Fruit fly (Drosophila melanogaster): ENCODE measurements around the gene CG32987.

DNA sequence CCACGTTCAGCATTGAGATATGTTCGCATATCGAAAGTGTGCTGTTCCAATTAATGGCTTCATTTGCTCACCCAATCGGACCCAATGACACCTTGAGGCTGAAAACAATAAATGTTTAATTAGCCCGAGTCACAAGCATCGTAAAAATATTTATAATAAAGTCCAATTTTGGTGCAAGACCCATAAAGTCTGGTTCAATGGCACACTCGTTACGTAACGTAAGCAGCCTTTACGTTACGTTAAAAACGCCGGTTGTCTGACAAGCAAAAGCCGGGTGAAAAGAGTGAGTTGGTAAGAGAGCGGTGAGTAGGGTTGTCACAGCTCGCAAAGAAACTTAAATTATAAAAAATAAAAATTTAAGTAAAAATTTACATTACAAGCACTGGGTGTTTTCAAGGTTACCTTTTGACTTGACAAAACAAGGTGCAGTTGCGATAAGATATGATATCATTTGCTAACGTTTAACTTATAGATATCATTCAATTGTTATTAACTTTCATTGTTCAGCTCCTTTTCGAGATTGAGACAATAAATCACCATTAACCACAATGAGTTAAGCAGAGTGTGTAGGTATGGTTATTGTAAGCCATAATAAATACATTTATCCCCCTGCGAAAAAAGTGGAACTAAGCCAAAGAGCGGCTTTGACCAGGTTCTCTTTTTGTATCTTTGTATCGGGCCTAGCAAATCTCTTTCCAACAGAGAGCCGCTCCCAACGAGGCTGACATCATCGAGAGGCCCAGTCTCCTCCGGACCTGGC lies 34.5 kb downstream of the CG32987 start:
- TF ChIP-seq Dfd (GFP tag; optimal IDR thresholded peaks at IDR 0.05) (no peak), dl (GFP tag; optimal IDR thresholded peaks at IDR 0.05; ENCODE audit: insufficient read depth in 1 of 2, partially characterized antibody in 2 of 2) (peak; percentile 45 to 77), ey (GFP tag; optimal IDR thresholded peaks at IDR 0.05) (peak; percentile 74), tai (GFP tag; optimal IDR thresholded peaks at IDR 0.05) (peak; percentile 54), HLH106 (tag; optimal IDR thresholded peaks at IDR 0.05) (peak; percentile 81)

Data from whole organism, wandering third instar larva.